Worm (Caenorhabditis elegans) whole organism, dauer: ENCODE results near the gene nas-23.

ENCODE experiments used
- unc-62 ChIP-seq: sonication (generic microtip); optimal IDR thresholded peaks from 2 replicates; lab custom pipeline; 2017; ENCODE audit warnings: missing biosample characterization, missing genetic modification reagents, missing genetic modification characterization

nas-23 gene

DNA sequence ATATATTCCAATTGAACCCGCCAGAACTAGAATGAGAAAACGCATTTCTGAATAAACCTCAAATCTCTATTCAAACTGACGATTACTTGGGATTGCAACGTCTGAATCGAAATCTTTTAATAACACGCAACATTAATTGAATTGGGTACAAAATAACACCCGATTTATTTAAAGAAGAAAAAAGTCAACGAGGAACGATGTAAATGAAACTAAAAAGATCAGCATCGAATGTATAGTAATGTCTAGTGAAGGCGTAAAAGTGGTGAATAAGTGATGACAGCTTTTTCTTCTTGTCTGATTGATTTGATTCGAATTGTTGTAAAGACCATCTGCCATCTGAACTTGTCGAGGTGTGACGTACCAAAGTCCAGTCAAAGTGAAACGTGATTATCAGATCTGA is at the start of gene nas-23:
TSS of gene nas-23 (minus strand) at position 101 of the 400 bp plus-strand sequence.
- TF ChIP-seq unc-62 (GFP tag; lab: Kevin White, UChicago), result no peak

DNA sequence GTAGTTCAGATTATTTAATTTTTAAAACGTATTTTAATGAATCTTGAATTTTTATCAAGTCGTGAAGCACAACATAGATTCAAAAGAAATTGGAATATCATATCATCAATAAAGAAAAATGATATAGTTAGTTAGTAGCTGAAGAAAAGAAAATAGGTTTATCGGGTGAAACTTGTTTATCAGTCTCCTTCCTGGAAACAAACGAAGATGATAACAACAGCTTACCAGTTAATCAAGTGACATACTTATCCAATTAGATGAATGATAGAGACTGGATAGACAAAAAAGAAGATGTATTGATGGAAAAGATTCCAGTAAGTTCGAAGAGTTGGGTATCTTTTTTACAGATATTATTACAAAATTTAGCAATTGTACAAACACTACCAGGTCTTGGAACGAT is 49.5 kb upstream of the nas-23 start:
- no peak for TF ChIP-seq unc-62 (GFP tag; lab: Kevin White, UChicago)

DNA sequence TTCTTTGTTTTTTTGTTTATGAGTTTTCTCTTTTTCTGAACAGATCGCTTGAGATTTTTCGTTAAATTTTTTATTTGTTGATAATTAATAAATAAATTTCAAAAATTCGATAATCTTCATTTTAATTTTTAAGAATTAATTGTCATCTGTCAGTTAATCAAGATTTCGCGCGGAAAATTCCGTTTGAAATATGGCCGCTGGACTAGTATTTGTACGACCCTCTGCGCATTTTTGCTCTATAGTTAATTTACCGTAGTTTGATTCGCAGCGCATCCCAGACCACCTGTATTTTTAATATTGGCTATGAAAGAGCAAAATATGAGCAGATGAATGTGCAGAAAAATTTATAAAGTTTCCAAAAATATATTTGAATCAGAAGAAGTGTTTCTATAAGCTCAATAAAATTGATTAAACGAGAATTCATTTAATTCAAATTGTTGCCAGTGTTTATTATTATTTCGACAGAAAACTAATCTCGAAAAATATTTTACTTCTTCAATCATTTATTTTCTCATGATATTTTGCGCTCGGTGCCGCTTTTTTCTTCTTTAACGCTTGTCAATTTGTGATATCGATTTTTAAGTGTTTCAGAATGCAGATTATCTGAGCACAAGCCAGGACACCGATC is 44.2 kb upstream of the nas-23 start, which contains the start of gene nfi-1:
TSS of gene nfi-1 (plus strand) at position 578 of the 628 bp plus-strand sequence.
- TF ChIP-seq unc-62 (GFP tag; lab: Kevin White, UChicago), result no peak

DNA sequence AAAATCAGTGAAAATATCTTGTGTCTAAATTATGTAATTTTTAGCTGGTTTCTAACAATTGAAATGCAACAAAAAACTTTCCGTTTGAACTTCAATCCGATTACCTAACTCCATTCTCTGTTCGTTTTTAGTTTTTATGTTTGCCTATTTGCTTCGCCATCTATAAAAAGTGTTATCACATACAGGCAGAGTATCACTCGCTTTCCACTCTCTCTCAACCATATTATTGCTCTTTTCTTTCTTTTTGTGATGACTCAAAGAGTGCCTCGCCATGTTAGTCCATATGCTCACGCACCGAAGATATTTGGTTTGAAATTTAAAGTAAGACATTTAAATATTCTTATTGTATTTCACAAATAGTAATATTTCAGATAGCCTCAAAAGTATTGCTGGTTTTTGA is 41.4 kb upstream of the nas-23 start, which contains the start of gene ZK1290.13:
TSS of gene ZK1290.13 (plus strand) at position 73 of the 400 bp plus-strand sequence.
- no peak for TF ChIP-seq unc-62 (GFP tag; lab: Kevin White, UChicago)

DNA sequence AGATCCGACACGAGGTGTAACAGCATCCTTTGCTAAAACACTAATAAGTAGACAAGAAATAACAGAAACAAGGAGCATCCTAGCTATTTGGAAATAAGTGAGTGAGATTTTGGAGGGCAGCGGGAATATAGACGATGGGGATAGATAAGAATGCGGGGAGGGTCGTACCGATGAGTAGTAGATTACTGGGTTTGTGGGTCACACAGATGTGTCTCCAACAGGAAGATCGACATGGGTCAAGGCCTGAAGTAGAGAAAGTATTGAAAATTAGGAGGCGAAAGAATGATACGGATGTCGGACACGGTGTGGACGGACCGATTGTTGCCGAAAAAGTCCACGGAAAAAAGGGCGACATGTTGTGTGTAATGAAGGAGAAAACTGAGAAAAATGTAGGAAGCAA is 40.9 kb upstream of the nas-23 start, which contains the start of gene wrt-10:
TSS of gene wrt-10 (minus strand) at position 195 of the 400 bp plus-strand sequence.
- TF ChIP-seq unc-62 (GFP tag; lab: Kevin White, UChicago), result no peak

DNA sequence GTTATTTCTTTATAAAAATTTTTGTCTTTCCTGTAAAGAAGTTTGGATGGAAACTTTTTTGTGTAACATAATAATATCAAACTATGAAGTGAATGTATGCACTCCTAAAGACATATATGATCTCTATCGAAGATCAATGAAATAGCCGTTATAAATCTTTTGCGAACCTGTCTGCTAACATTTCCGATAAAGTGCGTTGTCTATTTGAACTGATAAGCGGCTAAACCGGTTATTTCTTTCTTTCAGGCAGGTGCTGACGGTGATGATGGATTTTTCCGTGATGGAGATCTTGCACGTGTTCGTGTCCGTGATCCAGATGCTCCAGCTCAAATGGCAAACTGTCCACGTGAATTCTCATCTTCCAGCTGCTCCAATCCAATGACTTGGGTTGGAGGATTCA is 38.0 kb upstream of the nas-23 start:
- TF ChIP-seq unc-62 (GFP tag; lab: Kevin White, UChicago), result no peak

DNA sequence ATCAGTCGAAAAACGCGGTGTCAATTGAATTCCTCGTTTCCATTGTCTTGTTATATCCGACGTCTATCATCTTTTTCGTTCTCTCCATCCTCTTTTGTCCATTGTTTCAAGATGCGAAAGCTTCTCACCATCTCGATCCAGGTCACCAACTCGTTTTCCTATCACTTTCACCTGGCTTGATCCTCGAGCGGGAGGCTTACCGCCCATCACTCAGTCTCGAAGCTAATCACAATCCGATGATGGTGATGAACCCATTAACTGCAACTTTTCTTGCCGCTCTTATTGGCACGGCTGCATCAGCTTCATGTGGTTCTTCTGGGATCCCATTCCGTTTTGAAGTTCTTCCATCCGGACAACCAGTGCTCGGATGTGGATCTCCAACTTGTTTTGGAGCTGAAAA is 37.4 kb upstream of the nas-23 start, which contains the start of gene wrt-1:
TSS of gene wrt-1 (plus strand) at position 53 of the 400 bp plus-strand sequence.
- TF ChIP-seq unc-62 (GFP tag; lab: Kevin White, UChicago), result no peak

DNA sequence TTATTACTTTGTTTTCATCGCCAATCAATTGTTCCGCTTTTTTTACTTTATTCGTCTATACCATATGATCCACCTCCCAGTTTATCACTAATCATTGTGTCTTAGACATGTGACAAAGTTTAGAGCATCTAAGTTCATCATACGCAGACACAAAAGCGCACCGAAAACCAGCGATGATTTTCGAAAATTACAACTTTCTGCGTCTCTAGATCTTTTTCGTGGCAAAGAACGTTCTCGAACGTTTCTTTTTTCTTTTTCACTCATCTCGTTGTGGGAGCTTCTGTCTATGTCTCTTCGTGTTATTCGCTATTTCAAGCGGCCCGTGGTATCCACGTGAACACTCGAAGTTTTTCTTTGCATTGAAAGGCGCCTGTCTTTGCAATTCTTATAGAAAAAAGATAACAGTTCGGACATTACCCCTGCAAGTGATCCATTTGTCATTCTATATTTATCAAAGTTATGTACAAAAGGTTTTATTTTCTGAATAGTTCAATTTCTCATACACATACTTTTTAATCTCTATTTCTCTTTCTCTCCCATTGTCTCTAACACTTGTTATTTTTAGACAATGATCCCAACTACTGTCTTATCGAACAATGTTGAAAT is 35.7 kb upstream of the nas-23 start, which contains the start of gene ZK1290.5:
TSS of gene ZK1290.5 (plus strand) at position 566 of the 606 bp plus-strand sequence.
- TF ChIP-seq unc-62 (GFP tag; lab: Kevin White, UChicago), result no peak

DNA sequence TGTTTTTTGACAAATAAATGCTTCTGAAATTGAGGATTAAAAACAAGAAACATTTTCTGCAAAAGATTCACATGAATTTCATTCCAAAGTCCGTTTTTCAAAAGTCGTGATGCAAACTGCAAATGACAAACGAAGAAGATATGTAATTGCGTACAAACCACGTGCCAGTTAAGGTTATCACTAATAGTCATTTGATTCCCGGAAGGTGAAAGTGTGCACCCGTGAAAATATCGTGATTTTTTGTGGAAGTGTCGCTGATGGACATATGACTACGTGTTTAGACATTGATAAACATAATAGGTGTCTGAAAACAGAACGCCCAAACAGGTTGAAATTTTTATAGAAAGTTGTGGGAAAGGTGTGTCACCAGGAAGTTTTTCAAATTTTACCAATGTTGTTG is 34.7 kb upstream of the nas-23 start:
- TF ChIP-seq unc-62 (GFP tag; lab: Kevin White, UChicago), result no peak

DNA sequence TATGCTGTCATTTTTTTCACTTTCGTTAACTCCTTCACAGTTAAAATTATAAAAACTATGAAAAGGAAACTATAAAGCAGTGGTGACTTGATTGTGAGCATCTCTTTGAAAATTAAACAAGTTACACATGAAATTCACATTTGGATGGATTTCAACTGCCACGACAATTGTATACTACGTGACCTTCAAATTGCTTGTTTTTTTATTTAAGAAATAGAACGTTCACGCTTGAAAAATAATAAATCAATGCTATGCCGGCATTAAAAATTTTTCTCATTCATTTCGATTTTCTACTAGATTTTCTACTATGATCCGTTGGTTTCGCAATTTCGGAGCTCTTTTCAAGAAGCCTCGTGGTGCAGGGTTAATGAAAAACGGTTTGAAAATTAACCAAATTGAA is 32.0 kb upstream of the nas-23 start, which contains the start of the genes ZK1290.7 and rnh-1.1:
TSS of gene ZK1290.7 (minus strand) at position 101 of the 400 bp plus-strand sequence.
TSS of gene rnh-1.1 (plus strand) at position 281 of the 400 bp plus-strand sequence.
- no peak for TF ChIP-seq unc-62 (GFP tag; lab: Kevin White, UChicago)

DNA sequence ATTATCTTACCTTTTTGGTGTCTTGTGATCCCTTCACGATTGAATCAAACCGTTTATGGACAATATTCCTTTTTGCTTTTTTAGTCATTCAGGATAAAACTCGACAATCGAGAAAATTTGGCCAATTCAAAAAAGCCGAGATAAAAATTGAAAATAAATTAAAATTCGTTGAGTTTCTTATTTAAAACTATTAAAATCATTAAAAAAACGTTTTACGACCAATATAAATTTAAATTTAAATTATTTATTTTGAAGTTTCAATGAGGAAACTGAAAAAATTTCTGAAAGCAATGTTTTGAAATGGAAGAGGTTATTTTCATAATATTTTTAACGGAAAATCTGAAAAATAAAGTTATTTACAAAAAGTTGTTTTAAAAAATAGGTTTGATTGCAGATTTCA is 29.8 kb upstream of the nas-23 start, which contains the start of gene ZK1290.15:
TSS of gene ZK1290.15 (plus strand) at position 301 of the 400 bp plus-strand sequence.
- no peak for TF ChIP-seq unc-62 (GFP tag; lab: Kevin White, UChicago)

DNA sequence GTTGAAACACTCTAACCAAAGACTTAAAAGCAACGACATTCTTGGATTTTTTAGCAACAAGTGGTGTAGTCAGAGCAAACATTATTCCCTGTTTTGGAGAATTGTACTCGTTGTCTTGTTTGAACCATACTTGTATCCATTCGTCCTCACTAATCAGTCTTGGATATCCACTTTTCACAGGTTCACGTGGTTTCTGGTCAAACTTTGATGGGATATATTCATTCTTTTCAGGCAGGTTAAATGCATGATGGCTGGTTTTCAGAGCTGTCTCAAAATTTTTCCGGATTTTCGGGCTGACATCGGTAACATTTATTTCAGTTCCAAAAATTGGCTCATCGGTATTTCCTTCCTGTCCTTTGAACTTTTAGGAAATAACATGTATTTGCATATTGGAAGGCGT is 27.9 kb upstream of the nas-23 start:
- TF ChIP-seq unc-62 (GFP tag; lab: Kevin White, UChicago), result no peak

DNA sequence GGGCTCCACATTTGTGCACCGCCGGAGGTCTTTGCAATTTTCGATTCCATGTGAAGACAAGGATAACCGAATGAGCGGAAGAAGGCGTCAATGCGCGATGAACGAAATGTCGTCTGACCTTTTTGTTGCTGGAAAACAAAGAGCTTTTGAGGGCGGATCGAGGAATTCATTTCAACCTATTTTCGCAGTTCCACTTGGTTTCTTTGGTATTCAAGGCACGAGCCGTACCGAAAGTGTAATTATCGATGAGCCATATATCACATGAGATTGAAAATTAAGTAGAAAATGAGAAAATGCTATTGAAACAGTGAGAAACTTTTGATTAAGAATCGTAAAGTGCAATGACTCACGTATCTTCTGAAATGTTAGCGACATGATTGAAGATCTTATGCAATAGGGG is 25.7 kb upstream of the nas-23 start, which contains the start of gene glb-9:
TSS of gene glb-9 (minus strand) at position 101 of the 400 bp plus-strand sequence.
- TF ChIP-seq unc-62 (GFP tag; lab: Kevin White, UChicago), result no peak

DNA sequence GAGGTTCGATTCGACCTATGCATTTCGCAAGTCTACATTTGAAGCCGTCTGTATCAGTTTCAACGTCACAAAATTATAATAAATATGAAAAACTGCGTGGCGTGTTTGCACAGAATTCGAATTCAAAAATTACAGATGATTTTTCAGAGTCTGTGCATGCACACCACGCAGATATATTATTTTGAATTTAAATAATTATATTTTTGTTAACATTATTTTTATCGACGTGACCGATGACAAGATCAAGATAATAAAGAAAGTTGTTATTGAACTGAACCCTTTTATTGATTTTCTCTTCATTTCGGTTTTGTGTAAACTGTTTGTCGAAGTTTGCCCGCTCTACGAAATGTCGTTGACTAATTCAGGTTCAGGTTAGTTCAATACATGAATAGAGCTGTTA is 11.5 kb upstream of the nas-23 start, which contains the start of gene C28F5.1:
TSS of gene C28F5.1 (plus strand) at position 301 of the 400 bp plus-strand sequence.
- TF ChIP-seq unc-62 (GFP tag; lab: Kevin White, UChicago), result no peak

DNA sequence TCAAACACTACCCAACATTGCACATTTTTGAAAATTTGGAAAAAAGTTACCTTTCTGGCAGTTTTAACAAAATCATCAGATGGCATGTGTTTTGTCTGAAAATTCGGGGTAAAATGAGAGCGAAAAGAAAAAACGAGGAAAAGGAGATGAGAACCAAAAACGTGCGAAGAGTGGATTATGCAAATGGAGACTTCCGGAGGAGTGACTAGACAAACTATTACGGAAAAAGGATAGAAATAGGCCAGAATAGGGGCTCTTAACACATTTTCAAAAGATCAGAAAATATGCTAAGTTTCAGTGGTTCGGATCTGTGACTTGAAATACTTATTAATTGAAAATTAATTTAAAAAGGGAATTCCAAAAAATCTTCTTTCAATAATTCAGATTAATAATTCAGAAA is 5.9 kb upstream of the nas-23 start, which contains the start of gene srab-14:
TSS of gene srab-14 (minus strand) at position 101 of the 400 bp plus-strand sequence.
- TF ChIP-seq unc-62 (GFP tag; lab: Kevin White, UChicago), result no peak

DNA sequence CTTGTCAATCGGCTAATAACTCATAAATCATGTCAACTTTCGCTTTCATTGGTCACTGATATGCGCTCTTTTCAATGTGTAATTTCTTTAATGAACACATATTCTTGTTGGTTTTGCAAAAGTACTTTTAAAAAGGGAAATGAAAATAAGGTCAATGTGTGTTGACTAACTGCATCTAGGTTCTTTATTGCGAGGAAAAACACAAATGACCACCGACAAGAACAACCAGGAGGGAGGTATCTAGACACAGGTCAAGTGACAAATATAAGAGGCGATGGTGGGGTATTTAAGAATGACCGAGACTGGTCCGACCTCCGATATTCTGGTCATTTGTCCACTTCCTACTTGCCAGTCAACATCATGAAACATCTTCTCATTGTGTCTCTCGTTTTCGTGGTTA is 2.6 kb upstream of the nas-23 start, which contains the start of gene spi-1:
TSS of gene spi-1 (plus strand) at position 178 of the 400 bp plus-strand sequence.
- TF ChIP-seq unc-62 (GFP tag; lab: Kevin White, UChicago), result no peak
